Worm (Caenorhabditis elegans): Measurements from ENCODE around the gene C47E12.9.

DNA sequence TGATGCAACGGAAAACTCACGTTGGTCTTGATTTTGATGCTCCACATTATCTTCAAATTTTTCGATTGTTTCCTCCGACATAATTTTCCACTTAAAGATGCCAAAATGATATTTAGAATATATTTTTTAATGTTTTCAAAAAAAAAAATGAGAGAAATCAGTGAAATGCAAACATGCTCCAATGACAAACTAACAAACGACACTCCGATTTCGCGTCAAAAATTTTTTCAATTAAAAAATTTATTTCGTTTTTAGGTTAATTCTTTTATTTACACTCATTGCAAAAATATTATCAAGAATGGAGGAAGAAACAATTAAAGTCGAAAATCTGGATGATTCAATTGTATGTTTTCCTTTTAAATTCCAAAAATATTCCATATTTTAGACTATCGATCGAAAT is 42.4 kb upstream of the C47E12.9 start, which contains the start of the genes trmt-10A and F25H8.2:
- TF ChIP-seq tbx-37 (GFP tag; conservative IDR thresholded peaks at IDR 0.05) (no peak), ama-1 (optimal IDR thresholded peaks at IDR 0.05) (no peak), ceh-36 (tag; optimal IDR thresholded peaks at IDR 0.05) (no peak), F13C5.2 (tag; optimal IDR thresholded peaks at IDR 0.05) (no peak), tra-4 (tag; optimal IDR thresholded peaks at IDR 0.05) (no peak), ets-7 (tag; optimal IDR thresholded peaks at IDR 0.05) (no peak), hmg-4 (GFP tag; optimal IDR thresholded peaks at IDR 0.05) (no peak), pes-1 (GFP tag; IDR thresholded peaks at IDR 0.05) (no peak)
